Worm (Caenorhabditis elegans) whole organism, early embryonic: ENCODE measurements around the gene Y38F1A.7.

Experiments
- B0310.2 ChIP-seq: sonication (generic microtip); optimal IDR thresholded peaks from 2 replicates; lab custom pipeline; 2016; ENCODE audit warnings: mild to moderate bottlenecking, missing genetic modification characterization, missing compliant biosample characterization
- F13C5.2 ChIP-seq: sonication (generic microtip); optimal IDR thresholded peaks from 2 replicates; lab custom pipeline; 2017; ENCODE audit warnings: mild to moderate bottlenecking, missing genetic modification characterization, inconsistent platforms, missing compliant biosample characterization
- ama-1 ChIP-seq: fragments of 150-350 bp; optimal IDR thresholded peaks from 2 replicates; lab custom pipeline; 2014
- ceh-13 ChIP-seq: fragments of 200-800 bp; sonication (Bioruptor generic); optimal IDR thresholded peaks from 2 replicates; lab custom pipeline; 2018; ENCODE audit warnings: mild to moderate bottlenecking, missing genetic modification characterization, missing compliant biosample characterization
- ets-7 ChIP-seq: sonication (generic microtip); optimal IDR thresholded peaks from 2 replicates; lab custom pipeline; 2016; ENCODE audit warnings: missing genotype, missing genetic modification characterization, missing compliant biosample characterization
- flt-1 ChIP-seq: fragments of 200-800 bp; sonication (Bioruptor generic); IDR thresholded peaks from 2 replicates; pipeline ENCODE4 v1.3.6; 2022; ENCODE audit warnings: missing genetic modification characterization, missing compliant biosample characterization
- hmbx-1 ChIP-seq: sonication (generic microtip); optimal IDR thresholded peaks from 2 replicates; lab custom pipeline; 2016; ENCODE audit warnings: mild to moderate bottlenecking, missing genetic modification characterization, missing compliant biosample characterization
- hmg-4 ChIP-seq: fragments of 200-800 bp; sonication (Bioruptor generic); optimal IDR thresholded peaks from 2 replicates; lab custom pipeline; 2018; ENCODE audit warnings: mild to moderate bottlenecking, missing genetic modification characterization, missing compliant biosample characterization
- hnd-1 ChIP-seq: sonication (generic microtip); optimal IDR thresholded peaks from 2 replicates; lab custom pipeline; 2016; ENCODE audit warnings: missing genetic modification characterization, missing compliant biosample characterization
- scrt-1 ChIP-seq: fragments of 200-800 bp; sonication (Bioruptor generic); IDR thresholded peaks from 2 replicates; pipeline ENCODE4 v1.3.6; 2022; ENCODE audit warnings: missing genetic modification characterization, missing compliant biosample characterization
- sea-1 ChIP-seq: fragments of 200-800 bp; sonication (Bioruptor generic); conservative IDR thresholded peaks from 2 replicates; pipeline ENCODE4 v1.3.6; 2022; ENCODE audit warnings: missing genetic modification characterization, missing compliant biosample characterization
- tbx-37 ChIP-seq: fragments of 200-800 bp; sonication (Bioruptor generic); conservative IDR thresholded peaks from 2 replicates; pipeline ENCODE4 v1.3.6; 2022; ENCODE audit warnings: missing genetic modification reagents, missing genetic modification characterization, missing compliant biosample characterization

DNA sequence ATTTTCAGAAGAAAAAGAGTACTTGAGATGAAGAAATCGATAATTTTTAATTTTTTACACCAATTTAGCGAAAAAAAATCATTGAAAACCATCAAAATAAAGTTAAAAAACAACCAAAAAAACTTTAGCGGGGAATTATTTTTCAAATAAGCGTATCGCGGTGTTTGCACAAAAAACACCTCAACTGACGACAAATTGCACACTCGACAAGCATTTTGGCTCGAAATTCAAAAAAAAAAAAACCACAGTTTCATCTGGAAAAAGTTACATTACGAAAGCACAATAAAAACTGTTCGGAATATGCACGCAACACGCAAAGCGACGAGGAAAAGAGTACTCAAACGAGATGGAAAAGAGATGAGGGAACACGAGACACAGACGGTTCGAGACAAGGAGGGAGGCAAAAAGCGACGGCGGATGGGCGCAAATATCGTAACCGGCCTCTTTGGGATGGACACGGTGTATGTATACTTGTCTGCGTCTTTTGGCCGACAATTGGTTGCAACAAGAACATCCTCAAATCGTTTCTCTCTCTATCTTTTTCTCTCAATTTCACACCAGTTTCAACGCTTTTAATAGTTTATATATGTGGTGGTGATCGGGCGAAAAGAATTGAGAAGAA is 33.1 kb upstream of the Y38F1A.7 start:
- TF ChIP-seq tbx-37 (GFP tag; lab: Robert Waterston, UW) (no peak), hmg-4 (no peak), B0310.2 (tag; lab: Kevin White, UChicago) (no peak), ama-1 (lab: Kevin White, UChicago) (no peak), hmbx-1 (tag; lab: Kevin White, UChicago) (no peak), sea-1 (GFP tag; lab: Robert Waterston, UW) (no peak), hnd-1 (tag; lab: Kevin White, UChicago) (no peak), ets-7 (no peak), scrt-1 (no peak), flt-1 (GFP tag; lab: Robert Waterston, UW) (no peak), F13C5.2 (no peak), ceh-13 (GFP tag; lab: Kevin White, UChicago) (no peak)
